Worm (Caenorhabditis elegans): ENCODE results near the gene C45G9.6.
"Not testable (repeated sequence)": the region's sequence is repeated elsewhere in the genome, so short reads cannot be mapped to it uniquely, and the experiment has no call there.

Gene C45G9.6

DNA sequence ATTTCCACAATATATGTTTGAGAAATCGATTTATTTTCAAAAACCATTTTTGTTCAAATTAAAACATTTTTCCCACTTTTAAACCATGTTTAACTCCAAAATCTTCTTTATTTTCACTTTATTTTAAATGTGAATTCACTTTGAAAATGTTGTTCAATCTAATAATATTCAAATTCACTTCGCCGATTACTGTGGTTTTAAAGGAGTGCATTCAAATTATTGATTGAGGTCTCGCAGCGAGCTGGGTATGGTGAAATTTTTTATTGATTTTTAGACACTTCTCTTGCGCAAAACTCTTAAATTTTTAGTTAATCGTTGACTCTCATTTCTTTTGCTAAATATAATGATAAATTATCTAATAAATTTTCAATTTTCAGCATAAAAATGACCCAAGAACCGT is 11.5 kb downstream of the C45G9.6 start, which contains the start of gene C45G9.5:
Gene C45G9.5 (plus strand): TSS at position 378 of the 400 bp plus-strand sequence.
- TF ChIP-seq nhr-25 (tag; optimal IDR thresholded peaks at IDR 0.05) (no peak), gmeb-1 (tag; optimal IDR thresholded peaks at IDR 0.05) (no peak), snpc-4 (tag; optimal IDR thresholded peaks at IDR 0.05) (no peak), ceh-82 (tag; optimal IDR thresholded peaks at IDR 0.05) (no peak), unc-39 (tag; optimal IDR thresholded peaks at IDR 0.05) (no peak), sma-9 (GFP tag; optimal IDR thresholded peaks at IDR 0.05) (no peak), sma-9 (tag; optimal IDR thresholded peaks at IDR 0.05) (no peak), unc-62 (GFP tag; optimal IDR thresholded peaks at IDR 0.05) (no peak), elt-1 (tag; optimal IDR thresholded peaks at IDR 0.05) (no peak), nhr-6 (tag; optimal IDR thresholded peaks at IDR 0.05) (no peak), aly-2 (tag; optimal IDR thresholded peaks at IDR 0.05) (no peak), ZK546.5 (tag; optimal IDR thresholded peaks at IDR 0.05) (no peak), ceh-16 (tag; optimal IDR thresholded peaks at IDR 0.05) (no peak)

DNA sequence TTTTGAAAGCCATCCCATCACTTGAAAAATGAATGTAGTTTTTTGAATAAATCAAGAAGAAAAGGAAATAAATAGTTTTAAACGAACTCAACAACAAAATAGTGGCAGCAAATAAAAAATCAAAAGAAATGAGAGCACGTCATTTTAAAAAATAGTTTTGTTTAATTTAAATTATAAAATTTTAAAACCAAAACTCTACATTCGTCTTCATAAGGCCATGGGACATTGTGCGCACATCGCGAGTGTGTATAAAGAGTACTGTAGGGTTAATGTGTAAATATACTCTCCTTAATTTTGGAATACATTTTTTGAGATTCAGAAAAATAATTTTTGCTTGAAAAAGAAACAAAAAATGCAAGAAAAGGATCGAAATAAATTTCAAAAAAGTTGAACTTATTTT is 15.7 kb downstream of the C45G9.6 start, which contains the start of gene C45G9.15:
Gene C45G9.15 (minus strand): TSS at position 101 of the 400 bp plus-strand sequence.
- TF ChIP-seq ceh-82 (tag; optimal IDR thresholded peaks at IDR 0.05) (no peak), Y55F3AM.14 (GFP tag; optimal IDR thresholded peaks at IDR 0.05) (no peak), zag-1 (tag; optimal IDR thresholded peaks at IDR 0.05) (no peak), R02D3.7 (tag; optimal IDR thresholded peaks at IDR 0.05) (no peak), ceh-16 (tag; optimal IDR thresholded peaks at IDR 0.05) (no peak), ztf-4 (tag; optimal IDR thresholded peaks at IDR 0.05) (no peak), mdl-1 (tag; optimal IDR thresholded peaks at IDR 0.05) (no peak), dmd-4 (tag; optimal IDR thresholded peaks at IDR 0.05) (no peak), C34F6.9 (tag; optimal IDR thresholded peaks at IDR 0.05) (no peak), unc-39 (tag; optimal IDR thresholded peaks at IDR 0.05) (no peak), nhr-6 (tag; optimal IDR thresholded peaks at IDR 0.05) (no peak), egl-27 (tag; optimal IDR thresholded peaks at IDR 0.05) (no peak), lin-11 (tag; optimal IDR thresholded peaks at IDR 0.05) (no peak), ZK546.5 (tag; optimal IDR thresholded peaks at IDR 0.05) (no peak), nhr-12 (tag; optimal IDR thresholded peaks at IDR 0.05) (no peak), blmp-1 (tag; optimal IDR thresholded peaks at IDR 0.05; ENCODE audit: insufficient read depth) (no peak), elt-1 (tag; optimal IDR thresholded peaks at IDR 0.05) (no peak), aly-2 (tag; optimal IDR thresholded peaks at IDR 0.05) (no peak), ztf-11 (tag; optimal IDR thresholded peaks at IDR 0.05) (no peak)

DNA sequence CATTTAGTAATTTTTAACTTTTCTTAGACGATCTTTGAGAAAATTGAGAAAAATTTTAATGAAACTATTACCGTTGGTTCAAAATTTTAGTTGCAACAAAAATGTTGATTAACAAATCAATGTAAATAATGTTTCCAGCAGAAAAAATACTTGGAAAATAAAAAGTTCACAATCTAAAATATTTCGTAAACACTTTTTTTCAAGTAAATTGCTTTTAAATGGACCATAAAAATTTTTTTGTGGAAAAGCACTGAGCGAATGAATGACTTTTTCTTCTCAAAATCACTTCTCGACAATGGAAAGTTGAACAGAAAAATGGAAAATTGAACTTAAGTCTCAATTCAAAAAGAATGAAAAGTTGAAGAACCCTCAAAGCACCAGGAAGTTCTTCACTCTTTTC is 17.3 kb downstream of the C45G9.6 start, which contains the start of gene C45G9.8:
Gene C45G9.8 (minus strand): TSS at position 101 of the 400 bp plus-strand sequence.
- no peak for TF ChIP-seq fos-1 (tag; optimal IDR thresholded peaks at IDR 0.05)
- TF ChIP-seq elt-3 (tag; optimal IDR thresholded peaks at IDR 0.05): no peak
- TF ChIP-seq nhr-12 (tag; optimal IDR thresholded peaks at IDR 0.05): no peak
- TF ChIP-seq blmp-1 (tag; optimal IDR thresholded peaks at IDR 0.05; ENCODE audit: insufficient read depth): no peak
- TF ChIP-seq egl-27 (tag; optimal IDR thresholded peaks at IDR 0.05): no peak
- no peak for TF ChIP-seq sma-9 (GFP tag; optimal IDR thresholded peaks at IDR 0.05)
- TF ChIP-seq sma-9 (tag; optimal IDR thresholded peaks at IDR 0.05): no peak

DNA sequence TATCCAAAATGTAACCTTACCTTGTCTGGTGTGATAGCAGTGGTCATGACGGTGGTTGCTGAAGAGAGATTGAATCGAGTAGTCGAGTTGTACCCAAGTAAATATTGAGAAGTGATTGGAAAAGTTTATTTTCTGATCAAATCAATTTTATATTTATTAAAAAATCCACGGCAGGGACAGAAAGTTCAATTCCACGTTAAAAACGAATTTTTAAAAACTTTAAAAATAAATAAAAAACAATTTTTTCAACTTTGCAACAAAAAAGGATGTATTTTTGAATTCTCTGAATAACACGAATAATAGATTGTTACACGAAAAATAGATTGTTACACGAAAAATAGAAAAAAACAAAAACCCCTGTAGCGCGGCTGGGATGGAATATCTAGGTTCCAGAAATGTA is 19.5 kb downstream of the C45G9.6 start, which contains the start of gene C45G9.9:
Gene C45G9.9 (minus strand): TSS at position 101 of the 400 bp plus-strand sequence.
- TF ChIP-seq ama-1 (optimal IDR thresholded peaks at IDR 0.05); elt-1 (tag; optimal IDR thresholded peaks at IDR 0.05); unc-39 (tag; optimal IDR thresholded peaks at IDR 0.05): not testable (repeated sequence)

DNA sequence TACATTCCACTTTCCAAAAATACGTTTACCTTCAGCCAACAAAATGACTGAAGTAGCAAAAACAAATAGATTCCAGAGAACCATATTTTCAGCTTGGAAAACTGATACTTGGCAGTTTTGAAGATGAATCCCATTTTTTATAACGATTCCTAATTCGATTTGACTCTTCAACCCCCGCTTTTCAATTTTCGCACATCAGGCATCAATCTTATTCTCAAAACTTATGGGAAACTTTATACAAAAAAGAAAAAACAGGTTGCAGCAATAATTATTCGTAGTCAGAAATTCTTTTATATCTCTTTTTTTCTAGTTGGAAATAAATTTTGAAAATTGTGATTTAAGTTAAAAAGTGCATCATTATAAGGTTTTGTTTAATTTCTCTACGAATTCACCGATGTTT is 25.5 kb downstream of the C45G9.6 start, which contains the start of gene C45G9.10:
Gene C45G9.10 (minus strand): TSS at position 101 of the 400 bp plus-strand sequence.
- TF ChIP-seq dmd-4 (tag; optimal IDR thresholded peaks at IDR 0.05) (no peak), ztf-11 (tag; optimal IDR thresholded peaks at IDR 0.05) (no peak), egl-27 (tag; optimal IDR thresholded peaks at IDR 0.05) (no peak), alr-1 (tag; optimal IDR thresholded peaks at IDR 0.05) (no peak), nhr-6 (tag; optimal IDR thresholded peaks at IDR 0.05) (no peak), F13H6.1 (tag; optimal IDR thresholded peaks at IDR 0.05) (no peak), nhr-12 (tag; optimal IDR thresholded peaks at IDR 0.05) (no peak)

DNA sequence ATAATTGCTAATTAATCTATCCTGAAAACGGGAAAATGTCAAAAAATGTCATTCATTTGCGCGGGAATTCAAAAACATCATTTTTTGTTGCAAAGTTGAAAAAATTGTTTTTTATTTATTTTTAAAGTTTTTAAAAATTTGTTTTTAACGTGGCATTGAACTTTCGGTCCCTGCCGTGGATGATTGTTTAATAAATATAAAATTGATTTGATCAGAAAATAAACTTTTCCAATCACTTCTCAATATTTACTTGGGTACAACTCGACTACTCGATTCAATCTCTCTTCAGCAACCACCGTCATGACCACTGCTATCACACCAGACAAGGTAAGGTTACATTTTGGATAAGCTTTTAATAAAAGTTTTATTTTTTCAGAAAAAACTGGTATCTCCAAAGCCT is 26.1 kb downstream of the C45G9.6 start, which contains the start of gene C45G9.4:
Gene C45G9.4 (plus strand): TSS at position 301 of the 400 bp plus-strand sequence.
- TF ChIP-seq alr-1 (tag; optimal IDR thresholded peaks at IDR 0.05); Y55F3AM.14 (GFP tag; optimal IDR thresholded peaks at IDR 0.05); nhr-21 (tag; optimal IDR thresholded peaks at IDR 0.05): not testable (repeated sequence)
